Worm (Caenorhabditis elegans) whole organism, young adult: Measurements from ENCODE around the gene srlf-3.

Experiments used
- atf-7 ChIP-seq: sonication (generic microtip); optimal IDR thresholded peaks from 2 replicates; lab custom pipeline; 2017; ENCODE audit warnings: mild to moderate bottlenecking, missing genetic modification characterization, missing compliant biosample characterization
- dpff-1 ChIP-seq: sonication (generic microtip); optimal IDR thresholded peaks from 2 replicates; lab custom pipeline; 2017; ENCODE audit warnings: mild to moderate bottlenecking, missing genetic modification characterization, missing compliant biosample characterization
- unc-130 ChIP-seq: sonication (generic microtip); optimal IDR thresholded peaks from 2 replicates; lab custom pipeline; 2016; ENCODE audit warnings: missing genetic modification reagents, missing genetic modification characterization, missing compliant biosample characterization

ce11 chrIV:8532024-8532423, 44.7 kb downstream of the srlf-3 start:
- TF ChIP-seq unc-130 (GFP tag; lab: Kevin White, UChicago) (no peak), dpff-1 (tag; lab: Kevin White, UChicago) (no peak), atf-7 (tag; lab: Kevin White, UChicago) (peak; percentile 40)
